Worm (Caenorhabditis elegans): ENCODE measurements around the gene rdy-2.

The rdy-2 gene

ce11 chrV:13568533-13568932, 32.2 kb downstream of the rdy-2 start, which contains the start of the genes nuaf-1 and bir-2 (continued):
- TF ChIP-seq lin-15B (tag; optimal IDR thresholded peaks at IDR 0.05) (peak; percentile 29), skn-1 (tag; optimal IDR thresholded peaks at IDR 0.05) (no peak), tag-97 (GFP tag; IDR thresholded peaks at IDR 0.05) (no peak), nhr-48 (tag; optimal IDR thresholded peaks at IDR 0.05) (no peak), snpc-1.2 (GFP tag; IDR thresholded peaks at IDR 0.05) (0 out of 2 replicates have a peak, but pooled peaks have one; percentile 37), nhr-6 (tag; optimal IDR thresholded peaks at IDR 0.05) (peak; percentile 90), T20F7.1 (GFP tag; optimal IDR thresholded peaks at IDR 0.05) (no peak), mxl-3 (GFP tag; optimal IDR thresholded peaks at IDR 0.05) (no peak), mep-1 (tag; optimal IDR thresholded peaks at IDR 0.05) (peak; percentile 53), lin-39 (tag; optimal IDR thresholded peaks at IDR 0.05) (no peak), zip-11 (GFP tag; IDR thresholded peaks at IDR 0.05) (no peak), ceh-32 (tag; optimal IDR thresholded peaks at IDR 0.05; ENCODE audit: poor library complexity) (no peak), lsy-2 (tag; optimal IDR thresholded peaks at IDR 0.05) (peak in 1 of 2 experiments; percentile 65), egl-43 (GFP tag; IDR thresholded peaks at IDR 0.05) (no peak), dpl-1 (GFP tag; optimal IDR thresholded peaks at IDR 0.05) (peak; percentile 81), lir-3 (tag; optimal IDR thresholded peaks at IDR 0.05) (no peak)

DNA sequence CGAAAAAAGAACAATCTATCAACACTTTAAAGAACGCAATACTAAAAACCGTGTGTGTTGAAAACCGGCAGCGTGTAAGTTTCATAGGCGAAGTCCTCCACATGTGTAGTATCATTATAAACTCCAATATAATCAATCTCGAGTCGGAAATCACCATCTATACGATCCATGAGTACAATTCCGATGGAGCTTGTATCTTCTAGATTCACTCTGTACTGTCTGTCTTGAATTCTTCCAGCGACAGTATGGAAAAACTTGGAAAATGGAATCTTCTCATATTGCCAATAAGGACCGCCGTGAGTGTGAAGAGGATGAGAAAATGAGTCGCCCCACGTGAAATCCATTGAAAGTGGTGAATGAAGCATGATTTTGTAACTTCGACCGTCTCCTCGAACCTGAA, 33.8 kb downstream of the rdy-2 start:
- TF ChIP-seq vab-7 (GFP tag; IDR thresholded peaks at IDR 0.05) (no peak), gei-8 (GFP tag; optimal IDR thresholded peaks at IDR 0.05) (no peak), nhr-102 (tag; optimal IDR thresholded peaks at IDR 0.05) (peak; percentile 23), sdz-12 (GFP tag; optimal IDR thresholded peaks at IDR 0.05) (no peak), nhr-41 (GFP tag; IDR thresholded peaks at IDR 0.05) (no peak), mes-2 (tag; optimal IDR thresholded peaks at IDR 0.05; ENCODE audit: poor library complexity, severe bottlenecking) (peak; percentile 45), lir-3 (tag; optimal IDR thresholded peaks at IDR 0.05) (no peak), snpc-4 (tag; optimal IDR thresholded peaks at IDR 0.05) (no peak), jun-1 (tag; optimal IDR thresholded peaks at IDR 0.05) (no peak), tag-97 (GFP tag; IDR thresholded peaks at IDR 0.05) (no peak), F44E2.7 (GFP tag; IDR thresholded peaks at IDR 0.05) (no peak), unc-39 (tag; optimal IDR thresholded peaks at IDR 0.05) (no peak), mdt-29 (GFP tag; IDR thresholded peaks at IDR 0.05) (peak; percentile 32; the same call in 1 of the 2 replicates), mxl-3 (GFP tag; optimal IDR thresholded peaks at IDR 0.05) (no peak), egl-27 (tag; optimal IDR thresholded peaks at IDR 0.05) (no peak), egl-43 (GFP tag; IDR thresholded peaks at IDR 0.05) (no peak), zip-11 (GFP tag; IDR thresholded peaks at IDR 0.05) (no peak), nhr-76 (tag; optimal IDR thresholded peaks at IDR 0.05) (no peak), fkh-10 (GFP tag; optimal IDR thresholded peaks at IDR 0.05) (no peak), mxl-2 (GFP tag; conservative IDR thresholded peaks at IDR 0.05) (0 out of 2 replicates have a peak, but pooled peaks have one; percentile 21), dpl-1 (GFP tag; optimal IDR thresholded peaks at IDR 0.05) (no peak), nhr-111 (GFP tag; optimal IDR thresholded peaks at IDR 0.05) (no peak), T20F7.1 (GFP tag; optimal IDR thresholded peaks at IDR 0.05) (peak; percentile 40), hmg-1.1 (GFP tag; IDR thresholded peaks at IDR 0.05) (no peak), pqm-1 (tag; optimal IDR thresholded peaks at IDR 0.05) (no peak), arid-1 (GFP tag; conservative IDR thresholded peaks at IDR 0.05) (no peak), lin-38 (GFP tag; IDR thresholded peaks at IDR 0.05) (peak; percentile 69), pha-4 (GFP tag; IDR thresholded peaks at IDR 0.05) (no peak), pha-4 (tag; optimal IDR thresholded peaks at IDR 0.05) (no peak), ceh-32 (tag; optimal IDR thresholded peaks at IDR 0.05; ENCODE audit: poor library complexity) (no peak), Y105C5A.15 (GFP tag; IDR thresholded peaks at IDR 0.05) (no peak), ztf-7 (tag; optimal IDR thresholded peaks at IDR 0.05) (no peak), set-16 (GFP tag; IDR thresholded peaks at IDR 0.05) (no peak), fos-1 (tag; optimal IDR thresholded peaks at IDR 0.05) (no peak), lsy-2 (tag; optimal IDR thresholded peaks at IDR 0.05) (peak in 1 of 2 experiments; percentile 14), ztf-11 (tag; optimal IDR thresholded peaks at IDR 0.05) (no peak), ZK546.5 (tag; optimal IDR thresholded peaks at IDR 0.05) (no peak), ctbp-1 (GFP tag; IDR thresholded peaks at IDR 0.05) (no peak), spr-3 (GFP tag; optimal IDR thresholded peaks at IDR 0.05) (peak; percentile 7), mdl-1 (tag; optimal IDR thresholded peaks at IDR 0.05) (no peak), duxl-1 (tag; optimal IDR thresholded peaks at IDR 0.05; ENCODE audit: poor library complexity) (no peak), hlh-11 (tag; optimal IDR thresholded peaks at IDR 0.05) (peak; percentile 30), snpc-1.2 (GFP tag; IDR thresholded peaks at IDR 0.05) (no peak)
